Fruit fly (Drosophila melanogaster) whole organism, embryonic: ENCODE data around the gene Prp3.

Experiments used
- Abd-B ChIP-seq: fragments of 200-800 bp; sonication (Bioruptor generic); optimal IDR thresholded peaks from 2 replicates; lab custom pipeline; 2018; ENCODE audit warnings: missing biosample characterization, mild to moderate bottlenecking, missing genetic modification characterization, moderate library complexity
- BEAF-32 ChIP-seq: fragments of 200-800 bp; sonication (Bioruptor generic); optimal IDR thresholded peaks from 3 replicates; lab custom pipeline; 2017; ENCODE audit warnings: missing biosample characterization, missing genetic modification characterization, mild to moderate bottlenecking, moderate library complexity, missing genetic modification reagents
- CG10267 ChIP-seq: fragments of 200-800 bp; sonication (Bioruptor generic); optimal IDR thresholded peaks from 2 replicates; lab custom pipeline; 2018; ENCODE audit warnings: missing biosample characterization, mild to moderate bottlenecking, missing genetic modification characterization, moderate library complexity
- CG10565 ChIP-seq: fragments of 200-800 bp; sonication (Bioruptor generic); optimal IDR thresholded peaks from 3 replicates; lab custom pipeline; 2016; ENCODE audit warnings: missing biosample characterization, mild to moderate bottlenecking, missing genetic modification characterization
- CG11085 ChIP-seq: fragments of 200-800 bp; sonication (Bioruptor generic); IDR thresholded peaks from 2 replicates; pipeline ENCODE4 v1.3.6; 2022; ENCODE audit warnings: missing biosample characterization, missing genetic modification characterization
- CG12744 ChIP-seq: fragments of 200-800 bp; sonication (Bioruptor generic); optimal IDR thresholded peaks from 2 replicates; lab custom pipeline; 2016; ENCODE audit warnings: missing biosample characterization, missing genetic modification characterization
- CG12769 ChIP-seq: fragments of 200-800 bp; sonication (Bioruptor generic); optimal IDR thresholded peaks from 2 replicates; lab custom pipeline; 2019; ENCODE audit warnings: missing biosample characterization, mild to moderate bottlenecking, missing genetic modification characterization, moderate library complexity
- CG14441 ChIP-seq: fragments of 200-800 bp; sonication (Bioruptor generic); IDR thresholded peaks from 2 replicates; pipeline ENCODE4 v1.3.6; 2022; ENCODE audit warnings: missing biosample characterization, missing genetic modification characterization
- CG15479 ChIP-seq: fragments of 200-800 bp; sonication (Bioruptor generic); optimal IDR thresholded peaks from 3 replicates; lab custom pipeline; 2019; ENCODE audit warnings: missing biosample characterization, mild to moderate bottlenecking, missing genetic modification characterization, moderate library complexity
- CG2129 ChIP-seq: fragments of 200-800 bp; sonication (Bioruptor generic); IDR thresholded peaks from 2 replicates; pipeline ENCODE4 v1.3.6; 2022; ENCODE audit warnings: missing biosample characterization, missing genetic modification characterization; ENCODE audit not compliant: partially characterized antibody
- CG2199 ChIP-seq: fragments of 200-800 bp; sonication (Bioruptor generic); IDR thresholded peaks from 3 replicates; pipeline ENCODE4 v1.3.6; 2022; ENCODE audit warnings: missing biosample characterization, missing genetic modification characterization
- CG3407 ChIP-seq: fragments of 200-800 bp; sonication (Bioruptor generic); optimal IDR thresholded peaks from 2 replicates; lab custom pipeline; 2018; ENCODE audit warnings: missing biosample characterization, mild to moderate bottlenecking, missing genetic modification characterization
- CG4424 ChIP-seq: fragments of 200-800 bp; sonication (Bioruptor generic); optimal IDR thresholded peaks from 3 replicates; lab custom pipeline; 2016; ENCODE audit warnings: missing biosample characterization, missing genetic modification characterization
- CG4854 ChIP-seq: fragments of 200-800 bp; sonication (Bioruptor generic); optimal IDR thresholded peaks from 2 replicates; lab custom pipeline; 2016; ENCODE audit warnings: missing biosample characterization, missing genetic modification characterization, inconsistent platforms
- CG6854 ChIP-seq: fragments of 200-800 bp; sonication (Bioruptor generic); optimal IDR thresholded peaks from 3 replicates; lab custom pipeline; 2017; ENCODE audit warnings: missing biosample characterization, mild to moderate bottlenecking, missing genetic modification characterization
- CG7556 ChIP-seq: fragments of 200-800 bp; sonication (Bioruptor generic); optimal IDR thresholded peaks from 2 replicates; lab custom pipeline; 2017; ENCODE audit warnings: missing biosample characterization, mild to moderate bottlenecking, missing genetic modification characterization
- CG7839 ChIP-seq: fragments of 200-800 bp; sonication (Bioruptor generic); optimal IDR thresholded peaks from 3 replicates; lab custom pipeline; 2018; ENCODE audit warnings: missing biosample characterization, mild to moderate bottlenecking, missing genetic modification characterization, moderate library complexity
- CG8089 ChIP-seq: fragments of 200-800 bp; sonication (Bioruptor generic); optimal IDR thresholded peaks from 3 replicates; lab custom pipeline; 2016; ENCODE audit warnings: missing biosample characterization, missing genetic modification characterization
- CkIIα-i1 ChIP-seq: fragments of 200-800 bp; sonication (Bioruptor generic); IDR thresholded peaks from 2 replicates; pipeline ENCODE4 v1.3.6; 2022; ENCODE audit warnings: missing biosample characterization, missing genetic modification characterization
- Deaf1 ChIP-seq: fragments of 200-800 bp; optimal IDR thresholded peaks from 3 replicates; lab custom pipeline; 2019; ENCODE audit warnings: missing biosample characterization, mild to moderate bottlenecking, missing genetic modification characterization, moderate library complexity
- Dip2 ChIP-seq: fragments of 200-800 bp; sonication (Bioruptor generic); IDR thresholded peaks from 2 replicates; pipeline ENCODE4 v1.3.6; 2022; ENCODE audit warnings: missing biosample characterization, missing genetic modification characterization
- Dip3 ChIP-seq: fragments of 200-800 bp; sonication (Bioruptor generic); optimal IDR thresholded peaks from 3 replicates; lab custom pipeline; 2016; ENCODE audit warnings: missing biosample characterization, missing genetic modification characterization
- Eip74EF ChIP-seq, 2 experiments: fragments of 200-800 bp in 1 of 2; fragments of >200 bp in 1 of 2; sonication (Bioruptor generic) in 1 of 2; optimal IDR thresholded peaks; 2 replicates each; lab custom pipeline; 2017 to 2019; ENCODE audit warnings: missing biosample characterization in 2 of 2, missing genetic modification characterization in 2 of 2, mild to moderate bottlenecking in 1 of 2, moderate library complexity in 1 of 2
- Hand ChIP-seq: fragments of 200-800 bp; sonication (Bioruptor generic); optimal IDR thresholded peaks from 2 replicates; lab custom pipeline; 2017; ENCODE audit warnings: mild to moderate bottlenecking, missing biosample characterization, missing genetic modification reagents, missing genetic modification characterization
- Hey ChIP-seq: fragments of 200-800 bp; sonication (Bioruptor generic); optimal IDR thresholded peaks from 3 replicates; lab custom pipeline; 2018; ENCODE audit warnings: missing biosample characterization, mild to moderate bottlenecking, missing genetic modification characterization
- HmgZ ChIP-seq: fragments of 200-800 bp; sonication (Bioruptor generic); optimal IDR thresholded peaks from 2 replicates; lab custom pipeline; 2018; ENCODE audit warnings: missing biosample characterization, mild to moderate bottlenecking, missing genetic modification characterization
- Jarid2 ChIP-seq: fragments of 200-800 bp; sonication (Bioruptor generic); optimal IDR thresholded peaks from 3 replicates; lab custom pipeline; 2017; ENCODE audit warnings: mild to moderate bottlenecking, missing biosample characterization, missing genetic modification reagents, missing genetic modification characterization
- Kr ChIP-seq: fragments of 200-800 bp; sonication (Bioruptor generic); optimal IDR thresholded peaks from 2 replicates; lab custom pipeline; 2017; ENCODE audit warnings: missing biosample characterization, mild to moderate bottlenecking, missing genetic modification characterization
- MBD-R2 ChIP-seq: fragments of 200-800 bp; sonication (Bioruptor generic); IDR thresholded peaks from 2 replicates; pipeline ENCODE4 v1.3.6; 2022; ENCODE audit warnings: missing biosample characterization, missing genetic modification characterization
- Scr ChIP-seq: fragments of 200-800 bp; sonication (Bioruptor generic); IDR thresholded peaks from 2 replicates; pipeline ENCODE4 v1.3.6; 2022; ENCODE audit warnings: missing biosample characterization, missing genetic modification characterization; ENCODE audit not compliant: partially characterized antibody
- Sox102F ChIP-seq: fragments of 200-800 bp; sonication (Bioruptor generic); optimal IDR thresholded peaks from 2 replicates; lab custom pipeline; 2018; ENCODE audit warnings: missing biosample characterization, mild to moderate bottlenecking, missing genetic modification characterization, moderate library complexity
- amos ChIP-seq: fragments of 200-800 bp; sonication (Bioruptor generic); IDR thresholded peaks from 2 replicates; pipeline ENCODE4 v1.3.6; 2022; ENCODE audit warnings: missing biosample characterization, missing genetic modification characterization; ENCODE audit not compliant: partially characterized antibody
- bbx ChIP-seq: fragments of 200-800 bp; sonication (Bioruptor generic); IDR thresholded peaks from 2 replicates; pipeline ENCODE4 v1.3.6; 2022; ENCODE audit warnings: missing biosample characterization, missing genetic modification characterization; ENCODE audit not compliant: partially characterized antibody
- cg ChIP-seq: fragments of 200-800 bp; sonication (Bioruptor generic); optimal IDR thresholded peaks from 3 replicates; lab custom pipeline; 2019; ENCODE audit warnings: missing biosample characterization, mild to moderate bottlenecking, missing genetic modification characterization, moderate library complexity
- chm ChIP-seq: fragments of 200-800 bp; sonication (Bioruptor generic); IDR thresholded peaks from 2 replicates; pipeline ENCODE4 v1.3.6; 2022; ENCODE audit warnings: missing biosample characterization, missing genetic modification characterization
- corto ChIP-seq: fragments of 200-800 bp; sonication (Bioruptor generic); optimal IDR thresholded peaks from 2 replicates; lab custom pipeline; 2016; ENCODE audit warnings: missing biosample characterization, mild to moderate bottlenecking, missing genetic modification characterization, moderate library complexity
- dm ChIP-seq: fragments of 200-800 bp; sonication (Bioruptor generic); optimal IDR thresholded peaks from 3 replicates; lab custom pipeline; 2016; ENCODE audit warnings: missing biosample characterization, missing genetic modification characterization
- fu2 ChIP-seq: fragments of 200-800 bp; sonication (Bioruptor generic); optimal IDR thresholded peaks from 2 replicates; lab custom pipeline; 2016; ENCODE audit warnings: missing biosample characterization, missing genetic modification characterization
- gce ChIP-seq: fragments of 200-800 bp; sonication (Bioruptor generic); IDR thresholded peaks from 3 replicates; pipeline ENCODE4 v1.3.6; 2022; ENCODE audit warnings: missing biosample characterization, missing genetic modification characterization
- hbn ChIP-seq: fragments of 200-800 bp; sonication (Bioruptor generic); IDR thresholded peaks from 2 replicates; pipeline ENCODE4 v1.3.6; 2022; ENCODE audit warnings: missing biosample characterization, missing genetic modification characterization; ENCODE audit not compliant: partially characterized antibody
- kah ChIP-seq: fragments of 200-800 bp; sonication (Bioruptor generic); optimal IDR thresholded peaks from 2 replicates; lab custom pipeline; 2018; ENCODE audit warnings: missing biosample characterization, mild to moderate bottlenecking, missing genetic modification characterization
- lbe ChIP-seq: fragments of 200-800 bp; sonication (Bioruptor generic); optimal IDR thresholded peaks from 2 replicates; lab custom pipeline; 2016; ENCODE audit warnings: missing biosample characterization, mild to moderate bottlenecking, missing genetic modification characterization
- pfk ChIP-seq: fragments of 200-800 bp; sonication (Bioruptor generic); optimal IDR thresholded peaks from 2 replicates; lab custom pipeline; 2018; ENCODE audit warnings: missing biosample characterization, mild to moderate bottlenecking, missing genetic modification characterization, moderate library complexity
- pros ChIP-seq: fragments of 200-800 bp; sonication (Bioruptor generic); optimal IDR thresholded peaks from 3 replicates; lab custom pipeline; 2019; ENCODE audit warnings: missing biosample characterization, mild to moderate bottlenecking, missing genetic modification characterization, moderate library complexity
- sima ChIP-seq: fragments of 200-800 bp; sonication (Bioruptor generic); optimal IDR thresholded peaks from 2 replicates; lab custom pipeline; 2016; ENCODE audit warnings: missing biosample characterization, missing genetic modification characterization
- sr ChIP-seq: fragments of 200-800 bp; sonication (Bioruptor generic); IDR thresholded peaks from 3 replicates; pipeline ENCODE4 v1.3.6; 2022; ENCODE audit warnings: missing biosample characterization, missing genetic modification characterization
- sug ChIP-seq: fragments of 200-800 bp; optimal IDR thresholded peaks from 2 replicates; lab custom pipeline; 2019; ENCODE audit warnings: missing biosample characterization, mild to moderate bottlenecking, missing genetic modification characterization, moderate library complexity
- trem ChIP-seq: fragments of 200-800 bp; optimal IDR thresholded peaks from 3 replicates; lab custom pipeline; 2019; ENCODE audit warnings: missing biosample characterization, mild to moderate bottlenecking, missing genetic modification characterization, moderate library complexity
- yki ChIP-seq: fragments of >200 bp; optimal IDR thresholded peaks from 3 replicates; lab custom pipeline; 2018

Prp3 gene

dm6 chr3L:19899308-19899927, 10.7 kb upstream of the Prp3 start (continued):
- TF ChIP-seq HmgZ (tag; lab: Kevin White, UChicago), result peak; percentile 2
- no peak for TF ChIP-seq CG3407 (GFP tag; lab: Kevin White, UChicago)
- no peak for TF ChIP-seq Abd-B (GFP tag; lab: Kevin White, UChicago)
- peak; percentile 13 for TF ChIP-seq CG4424 (GFP tag; lab: Kevin White, UChicago)
- TF ChIP-seq trem (tag; lab: Kevin White, UChicago), result peak; percentile 54
- no peak for TF ChIP-seq sima (GFP tag; lab: Kevin White, UChicago)
- TF ChIP-seq CG2129 (GFP tag; lab: Robert Waterston, UW), result no peak
- no peak for TF ChIP-seq CG14441 (GFP tag; lab: Robert Waterston, UW)
- peak; percentile 97 for TF ChIP-seq pros
- TF ChIP-seq CG12744 (GFP tag; lab: Kevin White, UChicago), result no peak
- TF ChIP-seq MBD-R2 (GFP tag; lab: Robert Waterston, UW), result no peak
- no peak for TF ChIP-seq dm
- no peak for TF ChIP-seq CG6854
- TF ChIP-seq CG8089, result no peak
- no peak for TF ChIP-seq lbe (GFP tag; lab: Kevin White, UChicago)
- TF ChIP-seq CG10565 (GFP tag; lab: Kevin White, UChicago), result no peak
- TF ChIP-seq Hey (tag; lab: Kevin White, UChicago), result no peak
- TF ChIP-seq Sox102F (GFP tag; lab: Kevin White, UChicago), result no peak
- TF ChIP-seq hbn (GFP tag; lab: Robert Waterston, UW), result no peak
- TF ChIP-seq CG15479 (GFP tag; lab: Kevin White, UChicago), result peak; percentile 90
- peak; percentile 44 for TF ChIP-seq pfk (GFP tag; lab: Kevin White, UChicago)
- TF ChIP-seq CG12769 (tag; lab: Kevin White, UChicago), result peak; percentile 44
- no peak for TF ChIP-seq Dip2 (GFP tag; lab: Robert Waterston, UW)
- 0 out of 2 replicates have a peak, but pooled peaks have one; percentile 27 for TF ChIP-seq amos (GFP tag; lab: Robert Waterston, UW)
- TF ChIP-seq Dip3 (GFP tag; lab: Kevin White, UChicago), result no peak
- TF ChIP-seq Eip74EF (GFP tag; optimal IDR thresholded peaks at IDR 0.05; lab: Kevin White, UChicago), result peak in 1 of 2 experiments; percentile 23
- TF ChIP-seq yki (lab: Kevin White, UChicago), result no peak
- TF ChIP-seq CG10267 (tag; lab: Kevin White, UChicago), result no peak
- no peak for TF ChIP-seq CkIIα-i1 (GFP tag; lab: Robert Waterston, UW)
- TF ChIP-seq Scr (GFP tag; lab: Robert Waterston, UW), result peak; percentile 30; the same call in 1 of the 2 replicates
- no peak for TF ChIP-seq sr (GFP tag; lab: Robert Waterston, UW)
- no peak for TF ChIP-seq CG7839 (tag; lab: Kevin White, UChicago)
- TF ChIP-seq Kr, result peak; percentile 48
- no peak for TF ChIP-seq CG11085 (GFP tag; lab: Robert Waterston, UW)
- TF ChIP-seq fu2 (GFP tag; lab: Kevin White, UChicago), result no peak
- TF ChIP-seq bbx (GFP tag; lab: Robert Waterston, UW), result peak; percentile 61; the same call in 1 of the 2 replicates
- no peak for TF ChIP-seq chm (GFP tag; lab: Robert Waterston, UW)
- peak; percentile 57 for TF ChIP-seq Deaf1 (tag; lab: Kevin White, UChicago)
- no peak for TF ChIP-seq CG4854 (GFP tag; lab: Kevin White, UChicago)
- no peak for TF ChIP-seq gce
- TF ChIP-seq CG2199 (GFP tag; lab: Robert Waterston, UW), result peak; percentile 65; the same call in 1 of the 3 replicates
- TF ChIP-seq CG7556 (GFP tag; lab: Kevin White, UChicago), result no peak
- TF ChIP-seq BEAF-32 (GFP tag; lab: Kevin White, UChicago), result peak; percentile 4
- peak; percentile 94 for TF ChIP-seq cg (GFP tag; lab: Kevin White, UChicago)
- no peak for TF ChIP-seq Jarid2 (GFP tag; lab: Kevin White, UChicago)
- TF ChIP-seq kah (GFP tag; lab: Kevin White, UChicago), result no peak
- TF ChIP-seq Hand (GFP tag; lab: Kevin White, UChicago), result no peak
- no peak for TF ChIP-seq corto (GFP tag; lab: Kevin White, UChicago)
- TF ChIP-seq sug (tag; lab: Kevin White, UChicago), result peak; percentile 5
